Worm (Caenorhabditis elegans): ENCODE results near the gene spig-8.
A peak's percentile ranks its signal among the peaks of the same experiment; 100 is the strongest.

The spig-8 gene

DNA sequence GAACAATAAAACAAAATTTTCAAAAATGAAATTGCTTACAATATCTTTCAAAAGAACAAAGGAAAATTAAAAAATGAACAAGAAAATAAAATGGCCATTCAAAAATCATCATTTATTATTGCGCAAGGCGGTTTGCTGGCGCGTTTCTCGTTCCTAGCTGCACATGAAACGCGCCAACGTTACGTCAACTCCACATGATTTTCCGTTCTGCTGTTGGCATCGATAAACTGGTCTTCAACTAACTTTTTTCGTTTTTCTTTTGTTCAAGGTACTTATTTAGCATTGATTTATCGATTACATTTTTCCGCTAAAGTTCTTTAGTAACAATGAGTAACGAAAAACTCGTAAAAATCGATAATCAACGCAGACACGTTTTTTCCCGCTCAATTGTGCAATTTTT is 5.7 kb downstream of the spig-8 start, which contains the start of the genes Y57E12AL.6 and Y57E12AL.1 (continued):
- no peak for TF ChIP-seq F10E7.11 (tag; optimal IDR thresholded peaks at IDR 0.05)
- TF ChIP-seq repo-1 (tag; optimal IDR thresholded peaks at IDR 0.05), result peak; percentile 48
- no peak for TF ChIP-seq C17E4.6 (GFP tag; IDR thresholded peaks at IDR 0.05)
- no peak for TF ChIP-seq Y95B8A.8 (GFP tag; IDR thresholded peaks at IDR 0.05)
- 0 out of 2 replicates have a peak, but pooled peaks have one; percentile 37 for TF ChIP-seq cebp-1 (GFP tag; IDR thresholded peaks at IDR 0.05)
- TF ChIP-seq cebp-1 (tag; optimal IDR thresholded peaks at IDR 0.05), result peak; percentile 85
- TF ChIP-seq Y53G8AR.9 (GFP tag; conservative IDR thresholded peaks at IDR 0.05), result peak; percentile 70; the same call in 1 of the 2 replicates
- TF ChIP-seq tbx-9 (tag; optimal IDR thresholded peaks at IDR 0.05; ENCODE audit: borderline replicate concordance), result no peak
- TF ChIP-seq lin-40 (tag; optimal IDR thresholded peaks at IDR 0.05), result peak; percentile 87
- no peak for TF ChIP-seq F57A8.1 (GFP tag; optimal IDR thresholded peaks at IDR 0.05)
- no peak for TF ChIP-seq nhr-120 (GFP tag; IDR thresholded peaks at IDR 0.05)
- TF ChIP-seq K12H6.12 (tag; optimal IDR thresholded peaks at IDR 0.05), result peak; percentile 52
- no peak for TF ChIP-seq unc-62 (GFP tag; optimal IDR thresholded peaks at IDR 0.05)
- TF ChIP-seq Y79H2A.3 (GFP tag; conservative IDR thresholded peaks at IDR 0.05), result no peak
- no peak for TF ChIP-seq chd-7 (tag; optimal IDR thresholded peaks at IDR 0.05)
- no peak for TF ChIP-seq egrh-3 (GFP tag; IDR thresholded peaks at IDR 0.05)
- TF ChIP-seq ceh-40 (GFP tag; IDR thresholded peaks at IDR 0.05), result no peak
- TF ChIP-seq ztf-18 (tag; optimal IDR thresholded peaks at IDR 0.05), result peak; percentile 98
- no peak for TF ChIP-seq B0035.1 (tag; optimal IDR thresholded peaks at IDR 0.05)
- no peak for TF ChIP-seq ztf-6 (GFP tag; IDR thresholded peaks at IDR 0.05)
- TF ChIP-seq ztf-25 (GFP tag; IDR thresholded peaks at IDR 0.05), result no peak
- peak; percentile 56 for TF ChIP-seq lsl-1 (GFP tag; optimal IDR thresholded peaks at IDR 0.05)
- no peak for TF ChIP-seq F57C9.4 (tag; optimal IDR thresholded peaks at IDR 0.05)
- TF ChIP-seq ceh-79 (tag; optimal IDR thresholded peaks at IDR 0.05), result no peak
- TF ChIP-seq Y53F4B.3 (GFP tag; IDR thresholded peaks at IDR 0.05), result no peak
- TF ChIP-seq F55B11.4 (tag; optimal IDR thresholded peaks at IDR 0.05; ENCODE audit: borderline replicate concordance, insufficient read depth), result no peak
- no peak for TF ChIP-seq rec-8 (tag; optimal IDR thresholded peaks at IDR 0.05)
- TF ChIP-seq ZK185.1 (tag; optimal IDR thresholded peaks at IDR 0.05; ENCODE audit: poor library complexity, severe bottlenecking), result peak; percentile 78
- peak; percentile 66 for TF ChIP-seq somi-1 (GFP tag; optimal IDR thresholded peaks at IDR 0.05)
- no peak for TF ChIP-seq akir-1 (GFP tag; optimal IDR thresholded peaks at IDR 0.05)
- TF ChIP-seq ceh-100 (GFP tag; IDR thresholded peaks at IDR 0.05), result 0 out of 2 replicates have a peak, but pooled peaks have one; percentile 11
- TF ChIP-seq dox-1 (GFP tag; IDR thresholded peaks at IDR 0.05), result peak; percentile 87
- TF ChIP-seq ekl-4 (GFP tag; IDR thresholded peaks at IDR 0.05), result peak; percentile 45; the same call in 1 of the 2 replicates
- no peak for TF ChIP-seq F39B2.1 (GFP tag; IDR thresholded peaks at IDR 0.05)
- TF ChIP-seq F33H1.4 (GFP tag; IDR thresholded peaks at IDR 0.05), result peak; percentile 55; the same call in 1 of the 2 replicates
- TF ChIP-seq sea-2 (GFP tag; IDR thresholded peaks at IDR 0.05), result no peak
- TF ChIP-seq B0336.3 (GFP tag; IDR thresholded peaks at IDR 0.05), result peak; percentile 65; the same call in 1 of the 2 replicates
- no peak for TF ChIP-seq bed-2 (GFP tag; IDR thresholded peaks at IDR 0.05)
- TF ChIP-seq athp-1 (tag; optimal IDR thresholded peaks at IDR 0.05), result peak; percentile 33
- TF ChIP-seq snpc-1.3 (tag; optimal IDR thresholded peaks at IDR 0.05; ENCODE audit: insufficient read depth), result peak; percentile 25
- peak; percentile 58 for TF ChIP-seq F23B12.7 (tag; optimal IDR thresholded peaks at IDR 0.05; ENCODE audit: insufficient read depth)
- peak; percentile 63 for TF ChIP-seq nhr-80 (tag; optimal IDR thresholded peaks at IDR 0.05)
- peak; percentile 55 for TF ChIP-seq efl-1 (GFP tag; optimal IDR thresholded peaks at IDR 0.05)
- TF ChIP-seq unc-130 (GFP tag; optimal IDR thresholded peaks at IDR 0.05), result no peak
- peak; percentile 80 for TF ChIP-seq mcd-1 (GFP tag; IDR thresholded peaks at IDR 0.05)
- TF ChIP-seq fkh-3 (tag; optimal IDR thresholded peaks at IDR 0.05), result no peak
- peak; percentile 55 for TF ChIP-seq ztf-26 (tag; optimal IDR thresholded peaks at IDR 0.05)
- TF ChIP-seq ets-4 (GFP tag; optimal IDR thresholded peaks at IDR 0.05), result no peak

Measured in whole organism, young adult.